Fruit fly (Drosophila melanogaster) whole organism, embryonic: ENCODE measurements around the gene AP-1sigma.

Experiments used
- Adf1 ChIP-seq: fragments of 200-800 bp; sonication (Bioruptor generic); IDR thresholded peaks from 2 replicates; pipeline ENCODE4 v1.3.6; 2022; ENCODE audit warnings: missing biosample characterization, missing genetic modification characterization
- CG1024 ChIP-seq: fragments of 200-800 bp; sonication (Bioruptor generic); IDR thresholded peaks from 2 replicates; pipeline ENCODE4 v1.3.6; 2022; ENCODE audit warnings: missing biosample characterization, missing genetic modification characterization
- CG10274 ChIP-seq: fragments of 200-800 bp; sonication (Bioruptor generic); optimal IDR thresholded peaks from 3 replicates; lab custom pipeline; 2017; ENCODE audit warnings: missing biosample characterization, mild to moderate bottlenecking, missing genetic modification characterization
- CG11695 ChIP-seq: fragments of 200-800 bp; sonication (Bioruptor generic); IDR thresholded peaks from 3 replicates; pipeline ENCODE4 v1.3.6; 2022; ENCODE audit warnings: missing biosample characterization, missing genetic modification characterization
- CG1602 ChIP-seq: fragments of 200-800 bp; sonication (Bioruptor generic); optimal IDR thresholded peaks from 3 replicates; lab custom pipeline; 2016; ENCODE audit warnings: missing biosample characterization, missing genetic modification characterization
- CG17328 ChIP-seq: fragments of 200-800 bp; sonication (Bioruptor generic); IDR thresholded peaks from 2 replicates; pipeline ENCODE4 v1.3.6; 2022; ENCODE audit warnings: missing biosample characterization, missing genetic modification characterization
- CG17802 ChIP-seq: fragments of 200-800 bp; sonication (Bioruptor generic); optimal IDR thresholded peaks from 2 replicates; lab custom pipeline; 2018; ENCODE audit warnings: missing biosample characterization, mild to moderate bottlenecking, missing genetic modification characterization, moderate library complexity
- CG17829 ChIP-seq: fragments of 200-800 bp; optimal IDR thresholded peaks from 2 replicates; lab custom pipeline; 2019; ENCODE audit warnings: missing biosample characterization, mild to moderate bottlenecking, missing genetic modification characterization, moderate library complexity
- CG30020 ChIP-seq: fragments of 200-800 bp; optimal IDR thresholded peaks from 2 replicates; lab custom pipeline; 2019; ENCODE audit warnings: missing biosample characterization, mild to moderate bottlenecking, missing genetic modification characterization, moderate library complexity
- CG32532 ChIP-seq: fragments of 200-800 bp; sonication (Bioruptor generic); IDR thresholded peaks from 2 replicates; pipeline ENCODE4 v1.3.6; 2022; ENCODE audit warnings: missing biosample characterization, missing genetic modification characterization
- CG3281 ChIP-seq: fragments of 200-800 bp; sonication (Bioruptor generic); optimal IDR thresholded peaks from 3 replicates; lab custom pipeline; 2017; ENCODE audit warnings: missing biosample characterization, mild to moderate bottlenecking, missing genetic modification characterization
- CG6272 ChIP-seq: fragments of 200-800 bp; sonication (Bioruptor generic); IDR thresholded peaks from 2 replicates; pipeline ENCODE4 v1.3.6; 2022; ENCODE audit warnings: missing biosample characterization, missing genetic modification characterization
- CG7745 ChIP-seq: fragments of 200-800 bp; sonication (Bioruptor generic); optimal IDR thresholded peaks from 2 replicates; lab custom pipeline; 2018; ENCODE audit warnings: missing biosample characterization, mild to moderate bottlenecking, missing genetic modification characterization, moderate library complexity
- CG7786 ChIP-seq: fragments of 200-800 bp; sonication (Bioruptor generic); optimal IDR thresholded peaks from 2 replicates; lab custom pipeline; 2016; ENCODE audit warnings: missing biosample characterization, missing genetic modification characterization
- CG7839 ChIP-seq: fragments of 200-800 bp; sonication (Bioruptor generic); optimal IDR thresholded peaks from 3 replicates; lab custom pipeline; 2018; ENCODE audit warnings: missing biosample characterization, mild to moderate bottlenecking, missing genetic modification characterization, moderate library complexity
- Dad ChIP-seq: fragments of 200-800 bp; sonication (Bioruptor generic); optimal IDR thresholded peaks from 3 replicates; lab custom pipeline; 2016; ENCODE audit warnings: missing biosample characterization, missing genetic modification characterization
- Ets65A ChIP-seq: fragments of 200-800 bp; sonication (Bioruptor generic); peaks from one replicate; lab custom pipeline; 2016; ENCODE audit warnings: missing biosample characterization, missing genetic modification characterization
- Hey ChIP-seq: fragments of 200-800 bp; sonication (Bioruptor generic); optimal IDR thresholded peaks from 3 replicates; lab custom pipeline; 2018; ENCODE audit warnings: missing biosample characterization, mild to moderate bottlenecking, missing genetic modification characterization
- Hr78 ChIP-seq, 2 experiments: fragments of 200-800 bp in 1 of 2; fragments of >200 bp in 1 of 2; sonication (Bioruptor generic) in 1 of 2; optimal IDR thresholded peaks; 2 replicates each; lab custom pipeline; 2017 to 2019; ENCODE audit warnings: missing biosample characterization in 2 of 2, missing genetic modification characterization in 2 of 2, mild to moderate bottlenecking in 1 of 2, moderate library complexity in 1 of 2
- Lhr ChIP-seq: fragments of 200-800 bp; sonication (Bioruptor generic); optimal IDR thresholded peaks from 3 replicates; lab custom pipeline; 2017; ENCODE audit warnings: mild to moderate bottlenecking, missing biosample characterization, missing genetic modification reagents, missing genetic modification characterization
- Med ChIP-seq: fragments of 200-800 bp; sonication (Bioruptor generic); peaks from one replicate; lab custom pipeline; 2016; ENCODE audit warnings: missing biosample characterization, missing genetic modification characterization, mild to moderate bottlenecking, inconsistent platforms, moderate library complexity
- Rfx ChIP-seq: fragments of 200-800 bp; sonication (Bioruptor generic); IDR thresholded peaks from 2 replicates; pipeline ENCODE4 v1.3.6; 2022; ENCODE audit warnings: missing biosample characterization, missing genetic modification characterization
- Rx ChIP-seq: fragments of 200-800 bp; sonication (Bioruptor generic); IDR thresholded peaks from 2 replicates; pipeline ENCODE4 v1.3.6; 2022; ENCODE audit warnings: missing biosample characterization, missing genetic modification characterization
- Scr ChIP-seq: fragments of 200-800 bp; sonication (Bioruptor generic); IDR thresholded peaks from 2 replicates; pipeline ENCODE4 v1.3.6; 2022; ENCODE audit warnings: missing biosample characterization, missing genetic modification characterization; ENCODE audit not compliant: partially characterized antibody
- TFAM ChIP-seq: fragments of 200-800 bp; sonication (Bioruptor generic); optimal IDR thresholded peaks from 2 replicates; lab custom pipeline; 2017; ENCODE audit warnings: missing biosample characterization, missing genetic modification characterization, inconsistent platforms
- Usf ChIP-seq: fragments of 200-800 bp; sonication (Bioruptor generic); optimal IDR thresholded peaks from 2 replicates; lab custom pipeline; 2017; ENCODE audit warnings: missing genotype, missing biosample characterization, missing genetic modification characterization
- YL-1 ChIP-seq: fragments of 200-800 bp; sonication (Bioruptor generic); optimal IDR thresholded peaks from 3 replicates; lab custom pipeline; 2017; ENCODE audit warnings: missing biosample characterization, mild to moderate bottlenecking, missing genetic modification characterization
- abd-A ChIP-seq: fragments of 200-800 bp; sonication (Bioruptor generic); optimal IDR thresholded peaks from 3 replicates; lab custom pipeline; 2019; ENCODE audit warnings: missing biosample characterization, mild to moderate bottlenecking, missing genetic modification characterization, moderate library complexity
- chm ChIP-seq: fragments of 200-800 bp; sonication (Bioruptor generic); IDR thresholded peaks from 2 replicates; pipeline ENCODE4 v1.3.6; 2022; ENCODE audit warnings: missing biosample characterization, missing genetic modification characterization
- crc ChIP-seq: fragments of 200-800 bp; sonication (Bioruptor generic); optimal IDR thresholded peaks from 2 replicates; lab custom pipeline; 2016; ENCODE audit warnings: missing biosample characterization, missing genetic modification characterization
- crol ChIP-seq: fragments of 200-800 bp; sonication (Bioruptor generic); IDR thresholded peaks from 2 replicates; pipeline ENCODE4 v1.3.6; 2022; ENCODE audit warnings: missing biosample characterization, missing genetic modification characterization
- dmrt99B ChIP-seq: fragments of 200-800 bp; sonication (Bioruptor generic); optimal IDR thresholded peaks from 2 replicates; lab custom pipeline; 2018; ENCODE audit warnings: missing biosample characterization, mild to moderate bottlenecking, missing genetic modification characterization, moderate library complexity
- ems ChIP-seq: fragments of 200-800 bp; sonication (Bioruptor generic); optimal IDR thresholded peaks from 3 replicates; lab custom pipeline; 2016; ENCODE audit warnings: missing biosample characterization, missing genetic modification characterization
- fd102C ChIP-seq: fragments of 200-800 bp; sonication (Bioruptor generic); optimal IDR thresholded peaks from 2 replicates; lab custom pipeline; 2018; ENCODE audit warnings: missing biosample characterization, mild to moderate bottlenecking, missing genetic modification characterization, moderate library complexity
- fd3F ChIP-seq: fragments of 200-800 bp; sonication (Bioruptor generic); optimal IDR thresholded peaks from 2 replicates; lab custom pipeline; 2018; ENCODE audit warnings: missing biosample characterization, mild to moderate bottlenecking, missing genetic modification characterization, moderate library complexity
- gfzf ChIP-seq: fragments of 200-800 bp; sonication (Bioruptor generic); optimal IDR thresholded peaks from 2 replicates; lab custom pipeline; 2016; ENCODE audit warnings: missing biosample characterization, mild to moderate bottlenecking, missing genetic modification characterization, moderate library complexity
- h ChIP-seq: fragments of >200 bp; optimal IDR thresholded peaks from 2 replicates; lab custom pipeline; 2017
- maf-S ChIP-seq: fragments of 200-800 bp; sonication (Bioruptor generic); optimal IDR thresholded peaks from 2 replicates; lab custom pipeline; 2016; ENCODE audit warnings: missing biosample characterization, missing genetic modification characterization
- mirr ChIP-seq: fragments of 200-800 bp; sonication (Bioruptor generic); optimal IDR thresholded peaks from 3 replicates; lab custom pipeline; 2018; ENCODE audit warnings: missing biosample characterization, mild to moderate bottlenecking, missing genetic modification characterization
- nom ChIP-seq: fragments of 200-800 bp; sonication (Bioruptor generic); optimal IDR thresholded peaks from 2 replicates; lab custom pipeline; 2017; ENCODE audit warnings: missing biosample characterization, missing genetic modification characterization, mild to moderate bottlenecking, moderate library complexity, missing genetic modification reagents
- p53 ChIP-seq: fragments of 200-800 bp; sonication (Bioruptor generic); optimal IDR thresholded peaks from 2 replicates; lab custom pipeline; 2016; ENCODE audit warnings: missing biosample characterization, missing genetic modification characterization
- repo ChIP-seq: fragments of 200-800 bp; sonication (Bioruptor generic); optimal IDR thresholded peaks from 2 replicates; lab custom pipeline; 2016; ENCODE audit warnings: missing biosample characterization, missing genetic modification characterization
- so ChIP-seq: fragments of 200-800 bp; sonication (Bioruptor generic); IDR thresholded peaks from 3 replicates; pipeline ENCODE4 v1.3.6; 2022; ENCODE audit warnings: missing biosample characterization, missing genetic modification characterization
- sob ChIP-seq: fragments of 200-800 bp; sonication (Bioruptor generic); IDR thresholded peaks from 2 replicates; pipeline ENCODE4 v1.3.6; 2022; ENCODE audit warnings: missing biosample characterization, missing genetic modification characterization
- ssp ChIP-seq: fragments of 200-800 bp; sonication (Bioruptor generic); IDR thresholded peaks from 2 replicates; pipeline ENCODE4 v1.3.6; 2022; ENCODE audit warnings: missing biosample characterization, missing genetic modification characterization
- stwl ChIP-seq: fragments of 200-800 bp; sonication (Bioruptor generic); optimal IDR thresholded peaks from 3 replicates; lab custom pipeline; 2018; ENCODE audit warnings: missing biosample characterization, mild to moderate bottlenecking, missing genetic modification characterization, moderate library complexity
- toy ChIP-seq: fragments of 200-800 bp; sonication (Bioruptor generic); IDR thresholded peaks from 2 replicates; pipeline ENCODE4 v1.3.6; 2022; ENCODE audit warnings: missing biosample characterization, missing genetic modification characterization
- trem ChIP-seq: fragments of 200-800 bp; optimal IDR thresholded peaks from 3 replicates; lab custom pipeline; 2019; ENCODE audit warnings: missing biosample characterization, mild to moderate bottlenecking, missing genetic modification characterization, moderate library complexity
- unc-4 ChIP-seq: fragments of 200-800 bp; sonication (Bioruptor generic); IDR thresholded peaks from 2 replicates; pipeline ENCODE4 v1.3.6; 2022; ENCODE audit warnings: missing biosample characterization, missing genetic modification characterization; ENCODE audit not compliant: partially characterized antibody
- zen2 ChIP-seq: fragments of 200-800 bp; sonication (Bioruptor generic); IDR thresholded peaks from 3 replicates; pipeline ENCODE4 v1.3.6; 2022; ENCODE audit warnings: missing biosample characterization, missing genetic modification characterization; ENCODE audit not compliant: partially characterized antibody

The AP-1sigma gene

DNA sequence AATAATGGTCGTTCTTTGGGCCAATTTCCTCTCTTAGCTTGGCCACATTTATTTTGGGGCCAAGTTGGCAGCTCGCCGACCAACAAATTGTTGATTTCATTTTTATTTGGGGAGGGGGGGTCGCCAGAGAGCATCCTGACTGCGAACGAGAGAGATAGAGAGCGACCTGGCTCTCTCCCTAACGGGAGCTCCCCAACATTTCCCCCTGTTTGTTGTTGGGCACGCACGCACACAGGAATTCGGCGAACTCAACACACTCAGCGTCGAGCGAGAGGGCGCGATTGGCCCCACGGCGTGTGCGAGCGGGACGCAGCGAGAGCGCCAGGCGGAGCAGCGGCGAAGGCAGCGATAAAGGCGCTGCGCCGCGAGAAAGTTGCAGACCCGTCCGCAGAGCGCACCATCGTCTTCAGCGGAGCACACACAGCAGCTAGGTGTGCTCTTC is 4.4 kb downstream of the AP-1sigma start, which contains the start of gene CG31140 (continued):
- TF ChIP-seq so (GFP tag; lab: Robert Waterston, UW) (no peak), fd102C (GFP tag; lab: Kevin White, UChicago) (no peak), CG30020 (tag; lab: Kevin White, UChicago) (no peak), gfzf (GFP tag; lab: Kevin White, UChicago) (peak; percentile 55), unc-4 (GFP tag; lab: Robert Waterston, UW) (0 out of 2 replicates have a peak, but pooled peaks have one; percentile 26), Med (GFP tag; lab: Kevin White, UChicago) (peak; percentile 79), trem (tag; lab: Kevin White, UChicago) (peak; percentile 95), CG6272 (no peak), p53 (no peak), nom (GFP tag; lab: Kevin White, UChicago) (peak; percentile 61), fd3F (no peak), maf-S (GFP tag; lab: Kevin White, UChicago) (no peak), chm (GFP tag; lab: Robert Waterston, UW) (peak; percentile 61; the same call in 1 of the 2 replicates), mirr (GFP tag; lab: Kevin White, UChicago) (peak; percentile 38), toy (GFP tag; lab: Robert Waterston, UW) (0 out of 2 replicates have a peak, but pooled peaks have one; percentile 32), ssp (no peak), Scr (GFP tag; lab: Robert Waterston, UW) (0 out of 2 replicates have a peak, but pooled peaks have one; percentile 14), CG32532 (GFP tag; lab: Robert Waterston, UW) (peak; percentile 57; the same call in 1 of the 2 replicates), Lhr (GFP tag; lab: Kevin White, UChicago) (peak; percentile 7), YL-1 (GFP tag; lab: Kevin White, UChicago) (peak; percentile 23), zen2 (GFP tag; lab: Robert Waterston, UW) (0 out of 3 replicates have a peak, but pooled peaks have one; percentile 44), CG10274 (GFP tag; lab: Kevin White, UChicago) (no peak), CG17802 (no peak), CG11695 (GFP tag; lab: Robert Waterston, UW) (0 out of 3 replicates have a peak, but pooled peaks have one; percentile 28), Adf1 (GFP tag; lab: Robert Waterston, UW) (peak; percentile 91), Dad (GFP tag; lab: Kevin White, UChicago) (no peak), CG1024 (GFP tag; lab: Robert Waterston, UW) (no peak), CG17328 (GFP tag; lab: Robert Waterston, UW) (no peak), ems (no peak), CG1602 (GFP tag; lab: Kevin White, UChicago) (no peak), CG3281 (GFP tag; lab: Kevin White, UChicago) (peak; percentile 6), CG17829 (tag; lab: Kevin White, UChicago) (peak; percentile 13), CG7745 (tag; lab: Kevin White, UChicago) (no peak), stwl (tag; lab: Kevin White, UChicago) (peak; percentile 34), CG7786 (GFP tag; lab: Kevin White, UChicago) (no peak), Hey (tag; lab: Kevin White, UChicago) (no peak), h (lab: Kevin White, UChicago) (no peak), Rfx (0 out of 2 replicates have a peak, but pooled peaks have one; percentile 9), crc (GFP tag; lab: Kevin White, UChicago) (no peak), dmrt99B (tag; lab: Kevin White, UChicago) (peak; percentile 7), CG7839 (tag; lab: Kevin White, UChicago) (no peak), Usf (GFP tag; lab: Kevin White, UChicago) (no peak), Hr78 (GFP tag; optimal IDR thresholded peaks at IDR 0.05; lab: Kevin White, UChicago) (no peak), repo (GFP tag; lab: Kevin White, UChicago) (peak; percentile 0), crol (GFP tag; lab: Robert Waterston, UW) (peak; percentile 65), Rx (GFP tag; lab: Robert Waterston, UW) (no peak), Ets65A (peak; percentile 74), abd-A (tag; lab: Kevin White, UChicago) (peak; percentile 85), TFAM (GFP tag; lab: Kevin White, UChicago) (no peak), sob (GFP tag; lab: Robert Waterston, UW) (peak; percentile 37; the same call in 1 of the 2 replicates)
